Fruit fly (Drosophila melanogaster): ENCODE results near the gene CG14369.

The CG14369 gene

dm6 chr3R:13600539-13600938 is 8.1 kb upstream of the CG14369 start:
- no peak for TF ChIP-seq tj (GFP tag; optimal IDR thresholded peaks at IDR 0.05)
- no peak for TF ChIP-seq CG14711 (tag; optimal IDR thresholded peaks at IDR 0.05)

- no peak for TF ChIP-seq CG7101 (tag; optimal IDR thresholded peaks at IDR 0.05)
- no peak for TF ChIP-seq CG11617 (GFP tag; optimal IDR thresholded peaks at IDR 0.05)
- no peak for TF ChIP-seq Hr96 (GFP tag; optimal IDR thresholded peaks at IDR 0.05)
- no peak for TF ChIP-seq Crg-1 (GFP tag; optimal IDR thresholded peaks at IDR 0.05)
- no peak for TF ChIP-seq cnc (optimal IDR thresholded peaks at IDR 0.05)
- TF ChIP-seq CG12768 (GFP tag; optimal IDR thresholded peaks at IDR 0.05): no peak
- no peak for TF ChIP-seq bab1 (GFP tag; optimal IDR thresholded peaks at IDR 0.05)
- no peak for TF ChIP-seq CG33017 (tag; optimal IDR thresholded peaks at IDR 0.05)
- no peak for TF ChIP-seq toe (GFP tag; optimal IDR thresholded peaks at IDR 0.05)
- no peak for TF ChIP-seq kay (GFP tag; ENCODE audit: borderline replicate concordance)
- no peak for TF ChIP-seq Clk (GFP tag; optimal IDR thresholded peaks at IDR 0.05)
- no peak for TF ChIP-seq CG14711 (tag; optimal IDR thresholded peaks at IDR 0.05)
These were observed 4.0 kb upstream of the CG14369 start for dm6 chr3R:13596409-13596808.

dm6 chr3R:13587697-13588096 is 4.8 kb downstream of the CG14369 start, which contains the start of gene CG14370:
TSS of gene CG14370 (plus strand) at chr3R:13587997.
- TF ChIP-seq tj (GFP tag; optimal IDR thresholded peaks at IDR 0.05): no peak
- TF ChIP-seq Hr96 (GFP tag; optimal IDR thresholded peaks at IDR 0.05): no peak
- TF ChIP-seq CG11617 (GFP tag; optimal IDR thresholded peaks at IDR 0.05): no peak
- TF ChIP-seq CG7045 (GFP tag; optimal IDR thresholded peaks at IDR 0.05): no peak
- TF ChIP-seq toe (GFP tag; optimal IDR thresholded peaks at IDR 0.05): no peak
- TF ChIP-seq kay (GFP tag; ENCODE audit: borderline replicate concordance): no peak
- no peak for TF ChIP-seq Crg-1 (GFP tag; optimal IDR thresholded peaks at IDR 0.05)
- no peak for TF ChIP-seq cic (GFP tag; optimal IDR thresholded peaks at IDR 0.05)
- no peak for TF ChIP-seq bab1 (GFP tag; optimal IDR thresholded peaks at IDR 0.05)
- no peak for TF ChIP-seq CG14711 (tag; optimal IDR thresholded peaks at IDR 0.05)
- TF ChIP-seq CG5204 (GFP tag; optimal IDR thresholded peaks at IDR 0.05): no peak
- TF ChIP-seq Mnt (GFP tag; optimal IDR thresholded peaks at IDR 0.05): no peak

dm6 chr3R:13553875-13554399 is 38.5 kb downstream of the CG14369 start:
- TF ChIP-seq Hr96 (GFP tag; optimal IDR thresholded peaks at IDR 0.05) (no peak), CG14711 (tag; optimal IDR thresholded peaks at IDR 0.05) (no peak), ovo (GFP tag; optimal IDR thresholded peaks at IDR 0.05) (no peak), CG7045 (GFP tag; optimal IDR thresholded peaks at IDR 0.05) (no peak), CG33017 (tag; optimal IDR thresholded peaks at IDR 0.05) (no peak), tj (GFP tag; optimal IDR thresholded peaks at IDR 0.05) (no peak), kay (GFP tag; ENCODE audit: borderline replicate concordance) (no peak), cnc (optimal IDR thresholded peaks at IDR 0.05) (no peak), CG1620 (GFP tag; optimal IDR thresholded peaks at IDR 0.05) (no peak), CG7101 (tag; optimal IDR thresholded peaks at IDR 0.05) (no peak)

dm6 chr3R:13553152-13553874 is 39.1 kb downstream of the CG14369 start:
- no peak for TF ChIP-seq pad (GFP tag; optimal IDR thresholded peaks at IDR 0.05)
- no peak for TF ChIP-seq cic (GFP tag; optimal IDR thresholded peaks at IDR 0.05)
- no peak for TF ChIP-seq tj (GFP tag; optimal IDR thresholded peaks at IDR 0.05)
- no peak for TF ChIP-seq toe (GFP tag; optimal IDR thresholded peaks at IDR 0.05)
- no peak for TF ChIP-seq ovo (GFP tag; optimal IDR thresholded peaks at IDR 0.05)
- no peak for TF ChIP-seq CG14711 (tag; optimal IDR thresholded peaks at IDR 0.05)
- no peak for TF ChIP-seq CG5204 (GFP tag; optimal IDR thresholded peaks at IDR 0.05)
- no peak for TF ChIP-seq CG7045 (GFP tag; optimal IDR thresholded peaks at IDR 0.05)

- no peak for TF ChIP-seq CG11617 (GFP tag; optimal IDR thresholded peaks at IDR 0.05)
- no peak for TF ChIP-seq CG1620 (GFP tag; optimal IDR thresholded peaks at IDR 0.05)
These were observed 42.9 kb downstream of the CG14369 start for dm6 chr3R:13549515-13549914.

- TF ChIP-seq ovo (GFP tag; optimal IDR thresholded peaks at IDR 0.05) (no peak), cic (GFP tag; optimal IDR thresholded peaks at IDR 0.05) (no peak), Mnt (GFP tag; optimal IDR thresholded peaks at IDR 0.05) (no peak), CG1620 (GFP tag; optimal IDR thresholded peaks at IDR 0.05) (no peak), Clk (GFP tag; optimal IDR thresholded peaks at IDR 0.05) (no peak), kay (GFP tag; ENCODE audit: borderline replicate concordance) (no peak), bab1 (GFP tag; optimal IDR thresholded peaks at IDR 0.05) (no peak), CG33017 (tag; optimal IDR thresholded peaks at IDR 0.05) (no peak), Crg-1 (GFP tag; optimal IDR thresholded peaks at IDR 0.05) (no peak), CG5204 (GFP tag; optimal IDR thresholded peaks at IDR 0.05) (no peak), cnc (optimal IDR thresholded peaks at IDR 0.05) (no peak), tj (GFP tag; optimal IDR thresholded peaks at IDR 0.05) (no peak), CG12768 (GFP tag; optimal IDR thresholded peaks at IDR 0.05) (no peak), pad (GFP tag; optimal IDR thresholded peaks at IDR 0.05) (no peak), CG7045 (GFP tag; optimal IDR thresholded peaks at IDR 0.05) (no peak), toe (GFP tag; optimal IDR thresholded peaks at IDR 0.05) (no peak), CG11617 (GFP tag; optimal IDR thresholded peaks at IDR 0.05) (no peak), Hr96 (GFP tag; optimal IDR thresholded peaks at IDR 0.05) (no peak), CG7101 (tag; optimal IDR thresholded peaks at IDR 0.05) (no peak), CG14711 (tag; optimal IDR thresholded peaks at IDR 0.05) (no peak)
These were observed 44.0 kb downstream of the CG14369 start for dm6 chr3R:13548441-13548818.
